Fruit fly (Drosophila melanogaster) whole organism, pupa: ENCODE data around the gene CG12715.
A peak's percentile ranks its signal among the peaks of the same experiment; 100 is the strongest.

Experiments used
- CG10348 ChIP-seq: fragments of 200-800 bp; sonication (Bioruptor generic); IDR thresholded peaks from 2 replicates; pipeline ENCODE4 v1.3.6; 2022; ENCODE audit warnings: missing biosample characterization, missing genetic modification characterization
- CG12605 ChIP-seq: fragments of 200-800 bp; sonication (Bioruptor generic); IDR thresholded peaks from 2 replicates; pipeline ENCODE4 v1.3.6; 2022; ENCODE audit warnings: missing biosample characterization, missing genetic modification characterization
- CG13204 ChIP-seq: fragments of 200-800 bp; sonication (Bioruptor generic); optimal IDR thresholded peaks from 2 replicates; lab custom pipeline; 2018; ENCODE audit warnings: missing biosample characterization, mild to moderate bottlenecking, missing genetic modification characterization, moderate library complexity
- CG14655 ChIP-seq: fragments of 200-800 bp; sonication (Bioruptor generic); optimal IDR thresholded peaks from 3 replicates; lab custom pipeline; 2017; ENCODE audit warnings: mild to moderate bottlenecking, missing biosample characterization, missing genetic modification reagents, missing genetic modification characterization
- CG15710 ChIP-seq: fragments of 200-800 bp; sonication (Bioruptor generic); optimal IDR thresholded peaks from 2 replicates; lab custom pipeline; 2018; ENCODE audit warnings: missing biosample characterization, mild to moderate bottlenecking, missing genetic modification characterization, moderate library complexity
- CG17806 ChIP-seq: fragments of 200-800 bp; sonication (Bioruptor generic); optimal IDR thresholded peaks from 2 replicates; lab custom pipeline; 2018; ENCODE audit warnings: missing biosample characterization, mild to moderate bottlenecking, missing genetic modification characterization, moderate library complexity
- CG32121 ChIP-seq: fragments of 200-800 bp; sonication (Bioruptor generic); IDR thresholded peaks from 2 replicates; pipeline ENCODE4 v1.3.6; 2022; ENCODE audit warnings: missing biosample characterization, missing genetic modification characterization
- CG34367 ChIP-seq: fragments of 200-800 bp; sonication (Bioruptor generic); optimal IDR thresholded peaks from 2 replicates; lab custom pipeline; 2018; ENCODE audit warnings: missing biosample characterization, mild to moderate bottlenecking, missing genetic modification characterization
- CG4496 ChIP-seq: fragments of 200-800 bp; sonication (Bioruptor generic); IDR thresholded peaks from 3 replicates; pipeline ENCODE4 v1.3.6; 2022; ENCODE audit warnings: missing biosample characterization, missing genetic modification characterization
- CG8159 ChIP-seq: fragments of 200-800 bp; sonication (Bioruptor generic); optimal IDR thresholded peaks from 3 replicates; lab custom pipeline; 2018; ENCODE audit warnings: missing biosample characterization, mild to moderate bottlenecking, missing genetic modification characterization, moderate library complexity
- CG8301 ChIP-seq: fragments of 200-800 bp; sonication (Bioruptor generic); optimal IDR thresholded peaks from 2 replicates; lab custom pipeline; 2018; ENCODE audit warnings: missing biosample characterization, mild to moderate bottlenecking, missing genetic modification characterization
- CG9948 ChIP-seq: fragments of 200-800 bp; sonication (Bioruptor generic); optimal IDR thresholded peaks from 2 replicates; lab custom pipeline; 2018; ENCODE audit warnings: missing biosample characterization, mild to moderate bottlenecking, missing genetic modification characterization, moderate library complexity
- D1 ChIP-seq: fragments of 200-800 bp; sonication (Bioruptor generic); optimal IDR thresholded peaks from 2 replicates; lab custom pipeline; 2018; ENCODE audit warnings: missing biosample characterization, mild to moderate bottlenecking, missing genetic modification characterization, moderate library complexity
- EcR ChIP-seq: fragments of 200-800 bp; sonication (Bioruptor generic); optimal IDR thresholded peaks from 3 replicates; lab custom pipeline; 2019; ENCODE audit warnings: missing biosample characterization, missing genetic modification characterization, mild to moderate bottlenecking, moderate library complexity, missing genetic modification reagents
- Ets98B ChIP-seq: fragments of 200-800 bp; sonication (Bioruptor generic); IDR thresholded peaks from 2 replicates; pipeline ENCODE4 v1.3.6; 2022; ENCODE audit warnings: missing biosample characterization, missing genetic modification characterization
- Pif1A ChIP-seq: fragments of 200-800 bp; sonication (Bioruptor generic); optimal IDR thresholded peaks from 3 replicates; lab custom pipeline; 2016; ENCODE audit warnings: missing biosample characterization, missing genetic modification characterization
- Pif1B ChIP-seq: fragments of 200-800 bp; sonication (Bioruptor generic); optimal IDR thresholded peaks from 3 replicates; lab custom pipeline; 2016; ENCODE audit warnings: missing biosample characterization, missing genetic modification characterization
- Snoo ChIP-seq: fragments of 200-800 bp; sonication (Bioruptor generic); optimal IDR thresholded peaks from 3 replicates; lab custom pipeline; 2017; ENCODE audit warnings: missing biosample characterization, mild to moderate bottlenecking, missing genetic modification characterization, inconsistent platforms
- fd96Ca ChIP-seq: fragments of 200-800 bp; sonication (Bioruptor generic); IDR thresholded peaks from 3 replicates; pipeline ENCODE4 v1.3.6; 2022; ENCODE audit warnings: missing biosample characterization, missing genetic modification characterization
- gl ChIP-seq: fragments of 200-800 bp; sonication (Bioruptor generic); optimal IDR thresholded peaks from 2 replicates; lab custom pipeline; 2018; ENCODE audit warnings: missing biosample characterization, mild to moderate bottlenecking, missing genetic modification characterization
- rn ChIP-seq: fragments of 200-800 bp; sonication (Bioruptor generic); IDR thresholded peaks from 2 replicates; pipeline ENCODE4 v1.3.6; 2022; ENCODE audit warnings: missing biosample characterization, missing genetic modification characterization

Gene CG12715

dm6 chrX:13091859-13092258, 36.7 kb upstream of the CG12715 start:
- TF ChIP-seq Snoo (tag; lab: Kevin White, UChicago) = no peak
- TF ChIP-seq CG15710 = no peak
- TF ChIP-seq CG34367 (tag; lab: Kevin White, UChicago) = no peak
- TF ChIP-seq Pif1A (GFP tag; lab: Kevin White, UChicago) = no peak

DNA sequence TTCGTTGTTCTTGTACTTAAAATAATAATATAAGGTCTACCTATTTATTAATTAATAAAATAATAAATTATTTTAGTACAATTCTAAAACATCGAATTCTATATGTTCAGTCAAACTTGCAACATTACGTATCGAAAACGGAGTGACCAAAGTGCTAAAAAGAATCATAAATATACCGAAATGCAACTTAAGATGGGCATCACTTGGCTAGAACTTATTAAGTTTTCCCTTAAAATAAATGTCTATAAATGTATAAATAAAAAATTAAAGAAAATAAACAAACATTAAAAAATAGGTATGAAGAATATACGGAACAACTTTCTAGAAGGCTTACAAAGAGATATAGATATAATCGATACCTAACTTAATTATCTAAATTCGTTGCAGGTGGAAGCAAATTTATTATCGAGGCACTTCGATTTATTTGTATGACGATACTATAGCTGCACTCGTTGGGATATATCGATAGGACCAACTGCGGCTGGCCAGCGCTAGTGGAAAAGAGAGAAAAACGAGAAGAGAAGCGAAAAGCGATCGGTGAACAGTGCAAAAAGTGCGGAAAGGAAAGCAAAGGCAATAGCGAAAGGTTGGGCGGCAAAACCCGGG, 35.6 kb upstream of the CG12715 start, which contains the start of gene lic:
TSS of gene lic (plus strand) at position 490 of the 606 bp plus-strand sequence.
- TF ChIP-seq CG34367 (tag; lab: Kevin White, UChicago) = no peak
- no peak for TF ChIP-seq CG8159

- no peak for TF ChIP-seq CG15710
- TF ChIP-seq CG10348 (GFP tag; lab: Robert Waterston, UW) = no peak
- TF ChIP-seq CG8301 (tag; lab: Kevin White, UChicago) = peak; percentile 30
- no peak for TF ChIP-seq Ets98B (GFP tag; lab: Robert Waterston, UW)
- no peak for TF ChIP-seq CG34367 (tag; lab: Kevin White, UChicago)
- TF ChIP-seq CG32121 (GFP tag; lab: Robert Waterston, UW) = 0 out of 2 replicates have a peak, but pooled peaks have one; percentile 42
- TF ChIP-seq CG8159 = peak; percentile 12
- TF ChIP-seq fd96Ca (GFP tag; lab: Robert Waterston, UW) = 0 out of 3 replicates have a peak, but pooled peaks have one; percentile 13
These were observed 35.0 kb upstream of the CG12715 start, which contains the start of gene hep for dm6 chrX:13089920-13090655. hep (minus strand) TSS chrX:13090434.

- TF ChIP-seq CG17806 (tag; lab: Kevin White, UChicago) = no peak
- TF ChIP-seq rn = no peak
- TF ChIP-seq CG14655 (GFP tag; lab: Kevin White, UChicago) = no peak
- TF ChIP-seq CG13204 (GFP tag; lab: Kevin White, UChicago) = no peak
- no peak for TF ChIP-seq CG4496 (GFP tag; lab: Robert Waterston, UW)
- TF ChIP-seq CG9948 (tag; lab: Kevin White, UChicago) = no peak
- TF ChIP-seq CG8301 (tag; lab: Kevin White, UChicago) = no peak
- no peak for TF ChIP-seq CG32121 (GFP tag; lab: Robert Waterston, UW)
- no peak for TF ChIP-seq Pif1B (GFP tag; lab: Kevin White, UChicago)
- TF ChIP-seq Ets98B (GFP tag; lab: Robert Waterston, UW) = no peak
- no peak for TF ChIP-seq CG10348 (GFP tag; lab: Robert Waterston, UW)
These were observed 34.2 kb upstream of the CG12715 start for dm6 chrX:13089375-13089774.

- TF ChIP-seq CG9948 (tag; lab: Kevin White, UChicago) = no peak
- TF ChIP-seq CG13204 (GFP tag; lab: Kevin White, UChicago) = no peak
- TF ChIP-seq gl (tag; lab: Kevin White, UChicago) = no peak
- TF ChIP-seq CG17806 (tag; lab: Kevin White, UChicago) = no peak
- TF ChIP-seq Pif1A (GFP tag; lab: Kevin White, UChicago) = no peak
- TF ChIP-seq CG10348 (GFP tag; lab: Robert Waterston, UW) = no peak
- TF ChIP-seq CG8301 (tag; lab: Kevin White, UChicago) = peak; percentile 6
- no peak for TF ChIP-seq CG12605 (GFP tag; lab: Robert Waterston, UW)
- TF ChIP-seq Pif1B (GFP tag; lab: Kevin White, UChicago) = no peak
- no peak; the same call in 1 of the 2 replicates for TF ChIP-seq Ets98B (GFP tag; lab: Robert Waterston, UW)
- no peak for TF ChIP-seq Snoo (tag; lab: Kevin White, UChicago)
- TF ChIP-seq CG4496 (GFP tag; lab: Robert Waterston, UW) = 0 out of 3 replicates have a peak, but pooled peaks have one; percentile 12
- TF ChIP-seq EcR (GFP tag; lab: Kevin White, UChicago) = no peak
- no peak for TF ChIP-seq D1 (tag; lab: Kevin White, UChicago)
- TF ChIP-seq CG34367 (tag; lab: Kevin White, UChicago) = no peak
- TF ChIP-seq CG8159 = no peak
- TF ChIP-seq CG14655 (GFP tag; lab: Kevin White, UChicago) = no peak
- TF ChIP-seq fd96Ca (GFP tag; lab: Robert Waterston, UW) = 0 out of 3 replicates have a peak, but pooled peaks have one; percentile 21
- TF ChIP-seq CG15710 = no peak
- TF ChIP-seq CG32121 (GFP tag; lab: Robert Waterston, UW) = no peak
- TF ChIP-seq rn = no peak
These were observed 33.1 kb upstream of the CG12715 start for dm6 chrX:13088025-13088805.
